Worm (Caenorhabditis elegans) whole organism, L1 larva: ENCODE measurements around the gene R10E11.5.

Experiments
- fkh-10 ChIP-seq: sonication (generic microtip); optimal IDR thresholded peaks from 2 replicates; lab custom pipeline; 2017; ENCODE audit warnings: missing biosample characterization, missing genetic modification reagents, missing genetic modification characterization
- lin-15B ChIP-seq: fragments of 150-350 bp; sonication (generic microtip); optimal IDR thresholded peaks from 3 replicates; lab custom pipeline; 2014; ENCODE audit warnings: missing biosample characterization, missing genetic modification characterization
- nhr-11 ChIP-seq: fragments of 150-350 bp; optimal IDR thresholded peaks from 2 replicates; lab custom pipeline; 2014; ENCODE audit warnings: missing biosample characterization, missing genetic modification characterization
- nhr-28 ChIP-seq: fragments of 150-350 bp; optimal IDR thresholded peaks from 2 replicates; lab custom pipeline; 2014; ENCODE audit warnings: missing biosample characterization, missing genetic modification characterization
- nhr-84 ChIP-seq: sonication (generic microtip); optimal IDR thresholded peaks from 2 replicates; lab custom pipeline; 2017; ENCODE audit warnings: missing biosample characterization, missing genetic modification characterization
- pag-3 ChIP-seq: sonication (generic microtip); optimal IDR thresholded peaks from 2 replicates; lab custom pipeline; 2017; ENCODE audit warnings: missing genetic modification characterization, mild to moderate bottlenecking, missing compliant biosample characterization, antibody characterized with exemption, borderline replicate concordance; ENCODE audit not compliant: insufficient read depth
- tbx-2 ChIP-seq: sonication (generic microtip); optimal IDR thresholded peaks from 2 replicates; lab custom pipeline; 2016; ENCODE audit warnings: missing genetic modification characterization, missing compliant biosample characterization
- zip-4 ChIP-seq: fragments of 200-800 bp; sonication (Bioruptor generic); optimal IDR thresholded peaks from 2 replicates; lab custom pipeline; 2018; ENCODE audit warnings: mild to moderate bottlenecking, missing genetic modification characterization, moderate library complexity, missing compliant biosample characterization

- TF ChIP-seq nhr-11: no peak
- TF ChIP-seq lin-15B (tag; lab: Kevin White, UChicago): no peak
- TF ChIP-seq nhr-84: no peak
- no peak for TF ChIP-seq pag-3
- no peak for TF ChIP-seq nhr-28 (tag; lab: Kevin White, UChicago)
- TF ChIP-seq zip-4 (GFP tag; lab: Kevin White, UChicago): no peak
- TF ChIP-seq tbx-2 (tag; lab: Kevin White, UChicago): no peak
- TF ChIP-seq fkh-10: no peak
These were observed 34.3 kb upstream of the R10E11.5 start for ce11 chrIII:9823748-9824147.
